Worm (Caenorhabditis elegans) whole organism, early embryonic: ENCODE measurements around the gene Y17D7B.3.
"Not testable (repeated sequence)": the region's sequence is repeated elsewhere in the genome, so short reads cannot be mapped to it uniquely, and the experiment has no call there.

Source experiments
- B0310.2 ChIP-seq: sonication (generic microtip); optimal IDR thresholded peaks from 2 replicates; lab custom pipeline; 2016; ENCODE audit warnings: mild to moderate bottlenecking, missing genetic modification characterization, missing compliant biosample characterization
- F13C5.2 ChIP-seq: sonication (generic microtip); optimal IDR thresholded peaks from 2 replicates; lab custom pipeline; 2017; ENCODE audit warnings: mild to moderate bottlenecking, missing genetic modification characterization, inconsistent platforms, missing compliant biosample characterization
- aly-1 ChIP-seq: sonication (generic microtip); optimal IDR thresholded peaks from 2 replicates; lab custom pipeline; 2016; ENCODE audit warnings: missing genetic modification characterization, missing compliant biosample characterization
- ama-1 ChIP-seq: fragments of 150-350 bp; optimal IDR thresholded peaks from 2 replicates; lab custom pipeline; 2014
- ceh-13 ChIP-seq: fragments of 200-800 bp; sonication (Bioruptor generic); optimal IDR thresholded peaks from 2 replicates; lab custom pipeline; 2018; ENCODE audit warnings: mild to moderate bottlenecking, missing genetic modification characterization, missing compliant biosample characterization
- ceh-36 ChIP-seq: sonication (generic microtip); optimal IDR thresholded peaks from 2 replicates; lab custom pipeline; 2016; ENCODE audit warnings: missing genetic modification characterization, inconsistent platforms, missing compliant biosample characterization
- ets-7 ChIP-seq: sonication (generic microtip); optimal IDR thresholded peaks from 2 replicates; lab custom pipeline; 2016; ENCODE audit warnings: missing genotype, missing genetic modification characterization, missing compliant biosample characterization
- flt-1 ChIP-seq: fragments of 200-800 bp; sonication (Bioruptor generic); IDR thresholded peaks from 2 replicates; pipeline ENCODE4 v1.3.6; 2022; ENCODE audit warnings: missing genetic modification characterization, missing compliant biosample characterization
- hmbx-1 ChIP-seq: sonication (generic microtip); optimal IDR thresholded peaks from 2 replicates; lab custom pipeline; 2016; ENCODE audit warnings: mild to moderate bottlenecking, missing genetic modification characterization, missing compliant biosample characterization
- hmg-4 ChIP-seq: fragments of 200-800 bp; sonication (Bioruptor generic); optimal IDR thresholded peaks from 2 replicates; lab custom pipeline; 2018; ENCODE audit warnings: mild to moderate bottlenecking, missing genetic modification characterization, missing compliant biosample characterization
- hnd-1 ChIP-seq: sonication (generic microtip); optimal IDR thresholded peaks from 2 replicates; lab custom pipeline; 2016; ENCODE audit warnings: missing genetic modification characterization, missing compliant biosample characterization
- pes-1 ChIP-seq: fragments of 200-800 bp; sonication (Bioruptor generic); IDR thresholded peaks from 2 replicates; pipeline ENCODE4 v1.3.6; 2022; ENCODE audit warnings: missing genetic modification reagents, missing genetic modification characterization, missing compliant biosample characterization
- scrt-1 ChIP-seq: fragments of 200-800 bp; sonication (Bioruptor generic); IDR thresholded peaks from 2 replicates; pipeline ENCODE4 v1.3.6; 2022; ENCODE audit warnings: missing genetic modification characterization, missing compliant biosample characterization
- sea-1 ChIP-seq: fragments of 200-800 bp; sonication (Bioruptor generic); conservative IDR thresholded peaks from 2 replicates; pipeline ENCODE4 v1.3.6; 2022; ENCODE audit warnings: missing genetic modification characterization, missing compliant biosample characterization
- tbx-11 ChIP-seq: fragments of 200-800 bp; sonication (Bioruptor generic); IDR thresholded peaks from 2 replicates; pipeline ENCODE4 v1.3.6; 2022; ENCODE audit warnings: missing genetic modification characterization, missing compliant biosample characterization
- tbx-37 ChIP-seq: fragments of 200-800 bp; sonication (Bioruptor generic); conservative IDR thresholded peaks from 2 replicates; pipeline ENCODE4 v1.3.6; 2022; ENCODE audit warnings: missing genetic modification reagents, missing genetic modification characterization, missing compliant biosample characterization
- tra-4 ChIP-seq: sonication (generic microtip); optimal IDR thresholded peaks from 2 replicates; lab custom pipeline; 2017; ENCODE audit warnings: missing genetic modification characterization, missing compliant biosample characterization

Y17D7B.3 gene

DNA sequence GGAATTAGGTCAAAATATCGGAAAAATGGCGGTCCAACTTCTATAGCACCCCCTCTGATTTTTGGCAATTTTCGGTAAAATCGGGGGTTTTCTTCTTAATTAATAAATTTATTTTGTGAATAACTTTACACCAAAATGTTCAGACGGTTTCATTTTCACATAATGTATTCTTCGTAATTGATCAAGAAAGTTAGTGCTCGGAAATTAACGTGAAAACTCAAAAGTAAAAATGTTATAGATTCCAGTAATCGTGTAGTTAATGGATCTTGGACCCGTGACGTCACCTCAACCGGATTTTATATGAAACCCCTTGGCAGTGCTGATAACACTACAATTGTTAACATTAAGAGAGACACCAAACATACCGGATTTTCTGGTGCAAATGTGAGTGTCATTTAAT is 24.6 kb downstream of the Y17D7B.3 start, which contains the start of gene F11D11.22:
Gene F11D11.22 (plus strand): TSS at position 301 of the 400 bp plus-strand sequence.
- not testable (repeated sequence) for TF ChIP-seq tbx-37 (GFP tag; lab: Robert Waterston, UW); aly-1 (tag; lab: Kevin White, UChicago); ama-1

DNA sequence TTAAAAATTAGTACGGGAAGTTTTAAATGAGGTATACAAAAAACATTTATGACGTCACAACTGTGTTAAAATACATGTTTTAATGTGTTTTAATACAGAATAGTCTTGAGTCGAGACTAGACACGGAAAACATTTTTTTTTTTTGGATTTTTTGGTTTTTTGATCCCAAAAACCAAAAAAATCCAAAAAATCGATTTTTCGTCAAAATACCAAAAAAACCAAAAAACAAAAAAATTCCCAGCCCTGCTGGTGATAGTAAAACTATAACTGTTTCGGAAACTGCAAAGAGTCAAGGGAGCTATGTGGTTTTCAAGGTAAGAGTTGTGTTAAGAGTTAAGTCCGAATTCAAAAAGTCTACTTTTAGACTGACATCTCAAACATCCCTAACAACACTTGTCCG is 25.5 kb downstream of the Y17D7B.3 start, which contains the start of gene F11D11.4:
Gene F11D11.4 (plus strand): TSS at position 301 of the 400 bp plus-strand sequence.
- TF ChIP-seq tbx-11 (no peak), tbx-37 (GFP tag; lab: Robert Waterston, UW) (no peak), flt-1 (no peak), hnd-1 (tag; lab: Kevin White, UChicago) (no peak), sea-1 (GFP tag; lab: Robert Waterston, UW) (no peak), ceh-36 (tag; lab: Kevin White, UChicago) (no peak)

DNA sequence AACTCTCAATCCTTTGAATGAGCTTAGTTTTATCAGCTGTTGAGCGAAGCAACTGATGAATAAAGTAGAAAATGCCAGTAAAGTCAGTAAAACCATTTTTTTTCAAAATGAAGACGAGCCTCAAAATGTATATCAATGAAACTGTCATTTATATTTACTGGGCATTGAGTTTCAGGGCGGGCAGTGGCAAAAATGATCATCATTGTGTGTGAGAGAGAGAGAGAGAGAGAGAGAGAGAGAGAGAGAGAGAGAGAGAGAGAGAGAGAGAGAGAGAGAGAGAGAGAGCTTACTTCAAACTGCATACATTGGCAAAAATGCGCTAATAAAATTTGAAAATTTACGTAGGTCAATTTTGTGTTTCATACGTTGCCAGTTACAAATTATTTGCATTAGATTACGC is 26.4 kb downstream of the Y17D7B.3 start, which contains the start of gene F11D11.3:
Gene F11D11.3 (minus strand): TSS at position 101 of the 400 bp plus-strand sequence.
- TF ChIP-seq hmg-4 (GFP tag; lab: Kevin White, UChicago) (no peak), flt-1 (no peak), sea-1 (GFP tag; lab: Robert Waterston, UW) (no peak), pes-1 (GFP tag; lab: Robert Waterston, UW) (no peak)

DNA sequence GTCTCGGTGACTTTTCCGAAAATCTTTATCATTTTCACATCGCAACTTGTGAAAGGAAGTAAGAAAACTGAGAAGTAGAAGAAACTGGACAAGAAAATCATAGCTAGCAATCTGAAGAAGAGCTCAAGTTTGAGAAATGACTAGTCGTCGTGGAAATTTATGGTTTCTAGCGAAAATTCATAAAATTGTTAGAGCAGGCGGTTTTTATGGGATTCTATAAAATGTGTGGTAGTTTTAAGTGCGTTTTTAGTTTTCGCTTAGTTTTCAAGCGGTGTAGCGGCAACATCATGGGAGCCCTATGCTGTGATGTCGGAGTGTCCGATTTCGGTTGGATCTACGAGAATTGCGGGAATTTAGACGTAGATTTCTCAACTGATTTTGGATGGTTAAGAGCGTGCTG is 32.3 kb downstream of the Y17D7B.3 start, which contains the start of gene clec-254:
Gene clec-254 (minus strand): TSS at position 101 of the 400 bp plus-strand sequence.
- not testable (repeated sequence) for TF ChIP-seq ets-7; ceh-36 (tag; lab: Kevin White, UChicago); tra-4

DNA sequence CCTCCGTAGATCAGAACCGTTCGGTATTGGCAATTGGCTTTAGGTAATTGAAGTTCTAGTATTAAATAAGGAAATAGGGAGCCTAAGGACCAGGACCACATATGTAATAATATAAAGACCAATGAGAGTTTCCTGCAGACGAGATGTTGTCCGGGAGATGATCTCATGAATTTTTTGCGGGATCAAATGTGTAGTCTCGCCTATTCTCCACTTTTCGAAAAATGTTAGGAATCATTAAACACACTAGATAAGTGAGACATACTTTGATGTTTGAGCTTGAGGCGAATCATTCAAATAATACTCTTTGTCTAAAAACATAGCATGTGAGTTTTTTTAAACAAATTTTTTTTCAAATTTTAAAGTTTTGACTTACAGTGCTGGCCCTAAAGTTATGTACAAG is 33.6 kb downstream of the Y17D7B.3 start, which contains the start of gene F11D11.6:
Gene F11D11.6 (minus strand): TSS at position 101 of the 400 bp plus-strand sequence.
- no peak for TF ChIP-seq hmg-4 (GFP tag; lab: Kevin White, UChicago)
- no peak for TF ChIP-seq tbx-11
- no peak for TF ChIP-seq tra-4
- no peak for TF ChIP-seq tbx-37 (GFP tag; lab: Robert Waterston, UW)
- no peak for TF ChIP-seq ama-1
- no peak for TF ChIP-seq F13C5.2 (tag; lab: Kevin White, UChicago)
- no peak for TF ChIP-seq hmbx-1 (tag; lab: Kevin White, UChicago)
- TF ChIP-seq sea-1 (GFP tag; lab: Robert Waterston, UW): no peak
- no peak for TF ChIP-seq pes-1 (GFP tag; lab: Robert Waterston, UW)
- TF ChIP-seq flt-1: no peak
- TF ChIP-seq ceh-13 (GFP tag; lab: Kevin White, UChicago): no peak
- no peak for TF ChIP-seq ceh-36 (tag; lab: Kevin White, UChicago)
- no peak for TF ChIP-seq ets-7
- TF ChIP-seq scrt-1 (GFP tag; lab: Robert Waterston, UW): no peak
- TF ChIP-seq hnd-1 (tag; lab: Kevin White, UChicago): no peak
- no peak for TF ChIP-seq B0310.2 (tag; lab: Kevin White, UChicago)

DNA sequence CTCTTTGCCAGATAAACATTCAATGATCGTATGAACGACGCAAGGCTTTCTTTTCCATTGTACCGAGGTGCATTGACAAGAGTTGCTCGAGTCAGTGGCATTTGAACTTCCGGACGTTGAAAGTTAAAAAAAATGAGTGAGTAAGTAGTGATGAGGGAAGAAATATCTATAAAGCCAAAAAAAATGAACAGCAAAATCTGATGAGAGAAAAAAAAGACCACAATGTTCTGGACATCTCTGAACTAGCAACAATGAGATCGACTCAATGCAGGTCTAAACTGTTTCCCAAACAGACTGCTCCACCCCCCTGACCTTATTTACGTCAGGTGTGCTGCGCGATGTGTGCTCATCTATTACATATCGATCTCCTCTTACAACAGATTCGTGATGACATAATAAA is 36.1 kb downstream of the Y17D7B.3 start, which contains the start of the genes F11D11.21 and F11D11.12:
Gene F11D11.21 (minus strand): TSS at position 101 of the 400 bp plus-strand sequence.
Gene F11D11.12 (minus strand): TSS at position 238 of the 400 bp plus-strand sequence.
- TF ChIP-seq pes-1 (GFP tag; lab: Robert Waterston, UW): no peak
- no peak for TF ChIP-seq aly-1 (tag; lab: Kevin White, UChicago)
- no peak for TF ChIP-seq B0310.2 (tag; lab: Kevin White, UChicago)
- TF ChIP-seq tbx-11: no peak
- no peak for TF ChIP-seq ceh-13 (GFP tag; lab: Kevin White, UChicago)
- TF ChIP-seq hnd-1 (tag; lab: Kevin White, UChicago): no peak
- TF ChIP-seq F13C5.2 (tag; lab: Kevin White, UChicago): no peak
- no peak for TF ChIP-seq ets-7
- TF ChIP-seq sea-1 (GFP tag; lab: Robert Waterston, UW): no peak
- no peak for TF ChIP-seq ceh-36 (tag; lab: Kevin White, UChicago)
- TF ChIP-seq hmg-4 (GFP tag; lab: Kevin White, UChicago): no peak
- no peak for TF ChIP-seq ama-1
- TF ChIP-seq hmbx-1 (tag; lab: Kevin White, UChicago): no peak
- TF ChIP-seq scrt-1 (GFP tag; lab: Robert Waterston, UW): no peak
- no peak for TF ChIP-seq flt-1
- no peak for TF ChIP-seq tra-4
- TF ChIP-seq tbx-37 (GFP tag; lab: Robert Waterston, UW): no peak

DNA sequence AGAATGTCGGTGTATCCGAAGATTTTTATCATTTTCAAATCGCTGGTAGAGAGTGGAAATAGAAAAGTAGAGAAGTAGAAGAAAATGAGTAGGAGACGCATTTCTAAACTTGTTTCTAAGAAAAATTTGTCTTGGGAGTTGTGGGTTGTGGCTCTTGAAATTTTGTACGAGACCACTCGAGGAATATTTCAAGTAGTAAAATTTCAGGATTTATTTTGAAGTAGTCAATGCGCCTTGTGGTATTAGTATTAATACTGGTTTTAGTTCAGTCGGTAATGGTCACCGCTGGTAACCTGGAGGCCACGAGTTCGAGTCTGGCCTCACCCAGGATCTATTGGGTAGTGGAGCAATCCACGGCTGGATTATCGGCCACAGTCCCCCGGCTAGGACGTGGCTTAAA is 37.9 kb downstream of the Y17D7B.3 start, which contains the start of gene clec-252:
Gene clec-252 (minus strand): TSS at position 101 of the 400 bp plus-strand sequence.
- no peak for TF ChIP-seq F13C5.2 (tag; lab: Kevin White, UChicago)
- TF ChIP-seq ets-7: no peak
- no peak for TF ChIP-seq flt-1
- TF ChIP-seq sea-1 (GFP tag; lab: Robert Waterston, UW): no peak
- no peak for TF ChIP-seq tbx-37 (GFP tag; lab: Robert Waterston, UW)
- TF ChIP-seq scrt-1 (GFP tag; lab: Robert Waterston, UW): no peak
- no peak for TF ChIP-seq aly-1 (tag; lab: Kevin White, UChicago)
- no peak for TF ChIP-seq hmg-4 (GFP tag; lab: Kevin White, UChicago)
- no peak for TF ChIP-seq hmbx-1 (tag; lab: Kevin White, UChicago)
- no peak for TF ChIP-seq tra-4
- no peak for TF ChIP-seq hnd-1 (tag; lab: Kevin White, UChicago)
- no peak for TF ChIP-seq tbx-11
- TF ChIP-seq ceh-36 (tag; lab: Kevin White, UChicago): no peak
